Worm (Caenorhabditis elegans): ENCODE measurements around the gene F49F1.18.

F49F1.18 gene

ce11 chrIV:4171531-4172163, 31.5 kb upstream of the F49F1.18 start, which contains the start of the genes K08D10.13 and rnp-2:
Gene K08D10.13, minus strand, starts transcription at chrIV:4171581.
Gene rnp-2, plus strand, starts transcription at chrIV:4172076.
- TF ChIP-seq lin-35 (GFP tag; optimal IDR thresholded peaks at IDR 0.05) (peak in 1 of 3 experiments; percentile 28), mcd-1 (GFP tag; IDR thresholded peaks at IDR 0.05) (peak; percentile 89), bed-2 (GFP tag; IDR thresholded peaks at IDR 0.05) (0 out of 2 replicates have a peak, but pooled peaks have one; percentile 32), F33H1.4 (GFP tag; IDR thresholded peaks at IDR 0.05) (0 out of 2 replicates have a peak, but pooled peaks have one; percentile 18), ceh-58 (GFP tag; IDR thresholded peaks at IDR 0.05) (no peak), attf-3 (GFP tag; conservative IDR thresholded peaks at IDR 0.05) (0 out of 2 replicates have a peak, but pooled peaks have one; percentile 42), hrde-1 (tag; optimal IDR thresholded peaks at IDR 0.05; ENCODE audit: borderline replicate concordance) (no peak), snpc-4 (GFP tag; optimal IDR thresholded peaks at IDR 0.05) (no peak), snpc-4 (tag; optimal IDR thresholded peaks at IDR 0.05) (peak in 1 of 4 experiments; percentile 3), attf-5 (GFP tag; optimal IDR thresholded peaks at IDR 0.05) (no peak), lin-54 (GFP tag; optimal IDR thresholded peaks at IDR 0.05) (peak; percentile 47)

ce11 chrIV:4167296-4167695, 27.1 kb upstream of the F49F1.18 start:
- no peak for TF ChIP-seq cebp-1 (GFP tag; IDR thresholded peaks at IDR 0.05)
- TF ChIP-seq cebp-1 (tag; optimal IDR thresholded peaks at IDR 0.05), result no peak
- no peak for TF ChIP-seq dpff-1 (tag; optimal IDR thresholded peaks at IDR 0.05)
- TF ChIP-seq dpl-1 (GFP tag; optimal IDR thresholded peaks at IDR 0.05), result no peak
- no peak for TF ChIP-seq tbx-9 (tag; optimal IDR thresholded peaks at IDR 0.05; ENCODE audit: borderline replicate concordance)

ce11 chrIV:4164392-4164791, 24.2 kb upstream of the F49F1.18 start, which contains the start of gene scrm-8:
Gene scrm-8, plus strand, starts transcription at chrIV:4164692.
- TF ChIP-seq hmg-1.2 (GFP tag; IDR thresholded peaks at IDR 0.05) (no peak), Y56A3A.18 (GFP tag; IDR thresholded peaks at IDR 0.05) (no peak), F23B12.7 (tag; optimal IDR thresholded peaks at IDR 0.05; ENCODE audit: insufficient read depth) (no peak), pha-4 (tag; optimal IDR thresholded peaks at IDR 0.05) (no peak), egl-18 (GFP tag; IDR thresholded peaks at IDR 0.05) (no peak), tbp1 (GFP tag; optimal IDR thresholded peaks at IDR 0.05) (no peak), ceh-27 (GFP tag; optimal IDR thresholded peaks at IDR 0.05) (no peak), hlh-26 (GFP tag; conservative IDR thresholded peaks at IDR 0.05) (no peak), die-1 (tag; optimal IDR thresholded peaks at IDR 0.05) (no peak), gei-17 (GFP tag; optimal IDR thresholded peaks at IDR 0.05) (no peak), nfya-2 (GFP tag; IDR thresholded peaks at IDR 0.05) (no peak)

- no peak for TF ChIP-seq rec-8 (tag; optimal IDR thresholded peaks at IDR 0.05)
- TF ChIP-seq ztf-28 (GFP tag; IDR thresholded peaks at IDR 0.05), result no peak
- no peak for TF ChIP-seq attf-5 (GFP tag; optimal IDR thresholded peaks at IDR 0.05)
- no peak for TF ChIP-seq snpc-3.4 (tag; optimal IDR thresholded peaks at IDR 0.05)
- no peak for TF ChIP-seq cebp-2 (GFP tag; IDR thresholded peaks at IDR 0.05)
- TF ChIP-seq nhr-120 (GFP tag; IDR thresholded peaks at IDR 0.05), result no peak
- no peak for TF ChIP-seq mes-4 (tag; optimal IDR thresholded peaks at IDR 0.05)
- no peak for TF ChIP-seq pha-4 (tag; optimal IDR thresholded peaks at IDR 0.05)
- TF ChIP-seq akir-1 (GFP tag; optimal IDR thresholded peaks at IDR 0.05), result no peak
- no peak for TF ChIP-seq dpl-1 (GFP tag; optimal IDR thresholded peaks at IDR 0.05)
- TF ChIP-seq F57C9.4 (tag; optimal IDR thresholded peaks at IDR 0.05), result no peak
- TF ChIP-seq B0261.1 (tag; optimal IDR thresholded peaks at IDR 0.05), result no peak
These were observed 22.0 kb upstream of the F49F1.18 start, which contains the start of gene scrm-5 for ce11 chrIV:4162121-4162520. Gene scrm-5, plus strand, starts transcription at chrIV:4162421.
